Worm (Caenorhabditis elegans) whole organism, midembryonic: ENCODE measurements around the gene C42D8.9.
A peak's percentile ranks its signal among the peaks of the same experiment; 100 is the strongest.

ENCODE experiments used
- T22C8.4 ChIP-seq: fragments of 200-800 bp; sonication (Bioruptor generic); IDR thresholded peaks from 2 replicates; pipeline ENCODE4 v1.3.6; 2022; ENCODE audit warnings: missing genetic modification characterization, missing compliant biosample characterization
- cog-1 ChIP-seq: sonication (generic microtip); optimal IDR thresholded peaks from 2 replicates; lab custom pipeline; 2016; ENCODE audit warnings: missing genetic modification characterization, missing compliant biosample characterization
- flt-1 ChIP-seq: fragments of 200-800 bp; sonication (Bioruptor generic); IDR thresholded peaks from 2 replicates; pipeline ENCODE4 v1.3.6; 2022; ENCODE audit warnings: missing genetic modification characterization, missing compliant biosample characterization
- klf-2 ChIP-seq: fragments of 200-800 bp; sonication (Bioruptor generic); conservative IDR thresholded peaks from 2 replicates; pipeline ENCODE4 v1.3.6; 2022; ENCODE audit warnings: missing genetic modification reagents, missing genetic modification characterization, missing compliant biosample characterization
- med-1 ChIP-seq: sonication (generic microtip); optimal IDR thresholded peaks from 2 replicates; lab custom pipeline; 2017; ENCODE audit warnings: missing genetic modification characterization, mild to moderate bottlenecking, missing compliant biosample characterization, antibody characterized with exemption, missing genetic modification reagents; ENCODE audit not compliant: insufficient read depth
- ref-1 ChIP-seq: fragments of 200-800 bp; sonication (Bioruptor generic); conservative IDR thresholded peaks from 2 replicates; pipeline ENCODE4 v1.3.6; 2022; ENCODE audit warnings: missing genetic modification reagents, missing genetic modification characterization, missing compliant biosample characterization
- tab-1 ChIP-seq: fragments of 200-800 bp; sonication (Bioruptor generic); IDR thresholded peaks from 2 replicates; pipeline ENCODE4 v1.3.6; 2022; ENCODE audit warnings: missing genetic modification characterization, missing compliant biosample characterization
- ztf-23 ChIP-seq: fragments of 200-800 bp; sonication (Bioruptor generic); IDR thresholded peaks from 2 replicates; pipeline ENCODE4 v1.3.6; 2022; ENCODE audit warnings: missing genetic modification reagents, missing genetic modification characterization, missing compliant biosample characterization
- ztf-29 ChIP-seq: fragments of 200-800 bp; sonication (Bioruptor generic); IDR thresholded peaks from 2 replicates; pipeline ENCODE4 v1.3.6; 2022; ENCODE audit warnings: missing genetic modification reagents, missing genetic modification characterization, missing compliant biosample characterization

The C42D8.9 gene

DNA sequence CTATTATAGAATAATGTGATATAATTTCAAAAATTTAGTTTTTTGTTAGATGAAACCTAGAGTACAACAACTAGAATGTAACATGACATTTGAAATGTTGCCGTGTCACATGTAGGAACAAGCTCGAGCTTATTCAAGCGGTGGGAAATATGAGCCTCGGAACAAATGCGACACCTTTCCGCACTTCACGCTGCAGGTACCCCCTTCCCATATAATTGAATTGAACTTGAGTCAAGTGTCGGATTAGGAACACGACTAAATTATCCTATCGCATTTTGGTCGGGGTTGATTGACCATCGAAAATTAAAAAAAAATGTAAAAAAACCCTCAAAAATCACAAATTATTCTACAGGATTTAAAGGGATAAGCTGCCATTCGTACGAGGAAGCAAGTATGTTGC is 13.4 kb upstream of the C42D8.9 start:
- TF ChIP-seq klf-2: no peak
- TF ChIP-seq T22C8.4 (GFP tag; lab: Robert Waterston, UW): no peak

DNA sequence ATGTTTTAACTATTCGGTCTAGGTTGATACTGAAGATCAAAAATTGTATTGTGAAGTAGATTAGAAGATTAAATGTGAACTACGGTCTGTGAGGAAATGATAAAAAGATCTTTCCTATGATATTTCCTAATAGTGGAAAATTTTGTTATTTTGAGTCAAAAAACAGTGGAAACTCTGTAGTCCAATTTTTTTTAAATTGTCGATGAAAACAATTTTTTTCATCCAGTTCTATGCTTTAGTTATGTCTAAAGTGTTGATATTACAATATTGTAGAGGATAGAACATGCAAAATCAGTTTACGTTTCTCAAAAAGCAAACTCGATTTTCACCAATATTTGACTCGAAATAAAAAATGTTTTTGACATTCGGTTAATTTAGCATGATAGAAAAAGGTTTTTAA is 12.8 kb upstream of the C42D8.9 start:
- no peak for TF ChIP-seq ref-1 (GFP tag; lab: Robert Waterston, UW)
- no peak for TF ChIP-seq cog-1 (tag; lab: Kevin White, UChicago)
- no peak for TF ChIP-seq ztf-23
- TF ChIP-seq klf-2: no peak
- TF ChIP-seq med-1 (GFP tag; lab: Kevin White, UChicago): no peak
- TF ChIP-seq T22C8.4 (GFP tag; lab: Robert Waterston, UW): no peak
- no peak for TF ChIP-seq tab-1 (GFP tag; lab: Robert Waterston, UW)
- TF ChIP-seq flt-1 (GFP tag; lab: Robert Waterston, UW): no peak
- no peak for TF ChIP-seq ztf-29 (GFP tag; lab: Robert Waterston, UW)

- TF ChIP-seq T22C8.4 (GFP tag; lab: Robert Waterston, UW) (no peak), ref-1 (GFP tag; lab: Robert Waterston, UW) (no peak), ztf-29 (GFP tag; lab: Robert Waterston, UW) (no peak), cog-1 (tag; lab: Kevin White, UChicago) (no peak), flt-1 (GFP tag; lab: Robert Waterston, UW) (0 out of 2 replicates have a peak, but pooled peaks have one; percentile 16)
Observed at ce11 chrX:5119246-5119645, 12.4 kb upstream of the C42D8.9 start.

DNA sequence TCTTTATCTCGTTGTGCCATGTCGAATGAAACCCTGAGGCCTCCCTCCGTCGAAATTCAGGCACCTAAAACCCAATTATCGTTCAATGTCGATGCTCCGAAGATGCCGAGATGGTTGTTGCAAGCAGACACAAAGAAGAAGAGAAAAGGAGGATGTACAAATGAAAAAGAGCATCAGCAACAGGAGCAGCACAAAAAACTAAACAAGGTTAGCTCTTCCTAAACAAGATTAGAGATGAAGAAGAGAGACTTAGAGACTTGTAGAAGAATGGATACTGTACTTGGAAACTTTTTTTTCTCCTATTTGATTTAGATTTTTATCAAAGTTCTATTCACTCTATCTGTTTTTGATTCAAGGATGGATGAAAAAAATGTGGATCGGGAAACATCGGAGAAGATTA is 10.7 kb upstream of the C42D8.9 start:
- TF ChIP-seq ztf-29 (GFP tag; lab: Robert Waterston, UW): no peak
- TF ChIP-seq med-1 (GFP tag; lab: Kevin White, UChicago): no peak
- no peak for TF ChIP-seq klf-2
- TF ChIP-seq ztf-23: no peak
- no peak for TF ChIP-seq cog-1 (tag; lab: Kevin White, UChicago)
- no peak for TF ChIP-seq flt-1 (GFP tag; lab: Robert Waterston, UW)
- no peak for TF ChIP-seq T22C8.4 (GFP tag; lab: Robert Waterston, UW)

DNA sequence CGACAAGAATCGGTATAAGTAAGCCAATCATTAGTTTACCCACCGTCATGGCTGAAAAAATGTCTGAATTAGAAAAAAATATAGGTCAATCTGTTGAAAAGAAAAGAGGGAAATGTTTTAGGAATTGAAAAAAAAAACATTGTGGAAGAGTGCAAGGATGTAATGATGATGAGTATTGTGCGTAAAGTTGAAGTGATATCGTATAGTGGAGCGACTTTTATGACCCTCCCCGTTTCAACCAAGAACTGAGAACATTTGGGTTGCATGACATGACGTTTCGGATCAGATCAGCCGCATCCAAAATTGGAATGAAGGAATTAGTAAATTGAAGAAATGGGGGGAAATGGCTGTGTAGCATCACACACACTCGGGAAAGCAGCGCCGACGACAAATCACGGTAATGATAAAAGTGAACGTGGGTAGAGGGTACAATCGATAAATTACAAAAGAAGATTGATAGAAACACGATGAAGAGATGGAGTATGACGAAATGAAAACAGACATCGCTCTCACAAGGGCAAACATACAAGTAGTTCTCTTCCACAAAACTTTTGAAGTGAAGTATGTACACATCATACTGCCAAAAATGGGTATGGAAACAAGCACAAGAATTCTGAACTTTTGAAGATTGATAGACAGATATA is 10.1 kb upstream of the C42D8.9 start, which contains the start of gene apl-1:
TSS of gene apl-1 (minus strand) at position 51 of the 644 bp plus-strand sequence.
- no peak for TF ChIP-seq ztf-23
- no peak for TF ChIP-seq med-1 (GFP tag; lab: Kevin White, UChicago)
- TF ChIP-seq klf-2: no peak
- no peak for TF ChIP-seq flt-1 (GFP tag; lab: Robert Waterston, UW)
- no peak for TF ChIP-seq tab-1 (GFP tag; lab: Robert Waterston, UW)
- TF ChIP-seq ztf-29 (GFP tag; lab: Robert Waterston, UW): no peak
- no peak for TF ChIP-seq cog-1 (tag; lab: Kevin White, UChicago)
- no peak for TF ChIP-seq ref-1 (GFP tag; lab: Robert Waterston, UW)
- no peak for TF ChIP-seq T22C8.4 (GFP tag; lab: Robert Waterston, UW)

- TF ChIP-seq ztf-23: no peak
- no peak for TF ChIP-seq flt-1 (GFP tag; lab: Robert Waterston, UW)
- no peak for TF ChIP-seq ref-1 (GFP tag; lab: Robert Waterston, UW)
- no peak for TF ChIP-seq T22C8.4 (GFP tag; lab: Robert Waterston, UW)
- no peak for TF ChIP-seq tab-1 (GFP tag; lab: Robert Waterston, UW)
- no peak for TF ChIP-seq klf-2
- no peak for TF ChIP-seq ztf-29 (GFP tag; lab: Robert Waterston, UW)
- no peak for TF ChIP-seq cog-1 (tag; lab: Kevin White, UChicago)
- no peak for TF ChIP-seq med-1 (GFP tag; lab: Kevin White, UChicago)
Observed at ce11 chrX:5116180-5116579, 9.3 kb upstream of the C42D8.9 start.

DNA sequence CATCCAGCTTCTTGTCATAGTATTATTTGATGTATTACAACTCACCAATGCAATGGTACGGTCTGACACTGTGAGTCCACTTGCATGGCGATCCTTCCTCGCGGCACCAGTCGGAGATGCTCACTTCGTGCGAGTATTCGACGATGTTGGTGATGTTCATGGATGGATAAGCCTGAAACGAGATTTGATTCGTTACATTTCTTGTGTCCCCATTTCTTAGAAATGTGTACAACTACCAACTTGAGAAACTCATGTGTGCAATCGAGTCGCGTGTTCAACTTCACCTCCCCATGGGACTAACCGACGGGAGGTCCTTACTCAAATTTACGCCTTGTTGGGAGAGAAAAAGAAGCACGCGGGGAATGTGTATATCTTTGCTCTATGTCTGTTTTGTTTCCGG is 8.7 kb upstream of the C42D8.9 start:
- TF ChIP-seq ref-1 (GFP tag; lab: Robert Waterston, UW) (no peak), flt-1 (GFP tag; lab: Robert Waterston, UW) (no peak), T22C8.4 (GFP tag; lab: Robert Waterston, UW) (no peak), klf-2 (no peak), tab-1 (GFP tag; lab: Robert Waterston, UW) (no peak), ztf-23 (no peak), cog-1 (tag; lab: Kevin White, UChicago) (no peak), ztf-29 (GFP tag; lab: Robert Waterston, UW) (no peak), med-1 (GFP tag; lab: Kevin White, UChicago) (no peak)

DNA sequence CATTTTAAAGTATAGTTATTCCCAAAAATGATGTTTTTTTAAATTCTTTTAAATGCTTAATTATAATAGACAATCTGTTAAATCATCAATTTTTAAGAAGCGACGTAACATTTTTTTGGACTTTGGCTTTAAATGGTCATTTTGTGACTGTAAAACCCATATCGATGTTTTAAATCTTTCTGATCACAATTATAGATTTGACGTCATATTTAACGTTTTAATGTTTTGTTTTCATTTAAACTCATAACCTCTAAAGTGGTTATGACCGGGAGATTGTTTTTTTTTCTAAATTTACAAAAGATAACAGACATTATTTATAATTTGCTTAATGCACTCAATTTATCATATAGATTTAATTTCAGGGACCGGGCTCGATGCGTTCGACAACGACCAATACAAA is 5.1 kb upstream of the C42D8.9 start:
- TF ChIP-seq tab-1 (GFP tag; lab: Robert Waterston, UW) (no peak), med-1 (GFP tag; lab: Kevin White, UChicago) (no peak), flt-1 (GFP tag; lab: Robert Waterston, UW) (no peak), ztf-23 (no peak), klf-2 (no peak), ref-1 (GFP tag; lab: Robert Waterston, UW) (no peak), ztf-29 (GFP tag; lab: Robert Waterston, UW) (no peak), T22C8.4 (GFP tag; lab: Robert Waterston, UW) (no peak), cog-1 (tag; lab: Kevin White, UChicago) (no peak)

DNA sequence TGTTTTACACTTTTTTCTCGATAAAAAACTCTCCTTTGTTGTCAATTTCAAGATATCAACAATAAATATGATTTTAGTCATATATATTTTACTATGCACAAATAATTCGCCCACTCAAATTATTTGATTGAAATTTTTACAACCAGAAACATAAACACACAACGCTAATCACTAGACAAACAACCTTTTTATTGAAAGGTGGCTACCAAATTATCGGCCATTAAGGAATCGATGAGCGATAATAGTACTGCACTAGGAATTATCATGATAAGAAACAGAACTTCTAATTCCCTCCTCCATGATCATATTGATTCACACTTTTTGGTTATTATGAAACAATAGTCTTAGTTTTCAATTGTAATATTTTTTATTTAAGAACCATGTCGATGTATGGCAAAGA is 2.3 kb upstream of the C42D8.9 start, which contains the start of gene C42D8.1:
TSS of gene C42D8.1 (plus strand) at position 377 of the 400 bp plus-strand sequence.
- TF ChIP-seq tab-1 (GFP tag; lab: Robert Waterston, UW) (no peak), med-1 (GFP tag; lab: Kevin White, UChicago) (no peak), flt-1 (GFP tag; lab: Robert Waterston, UW) (no peak)

DNA sequence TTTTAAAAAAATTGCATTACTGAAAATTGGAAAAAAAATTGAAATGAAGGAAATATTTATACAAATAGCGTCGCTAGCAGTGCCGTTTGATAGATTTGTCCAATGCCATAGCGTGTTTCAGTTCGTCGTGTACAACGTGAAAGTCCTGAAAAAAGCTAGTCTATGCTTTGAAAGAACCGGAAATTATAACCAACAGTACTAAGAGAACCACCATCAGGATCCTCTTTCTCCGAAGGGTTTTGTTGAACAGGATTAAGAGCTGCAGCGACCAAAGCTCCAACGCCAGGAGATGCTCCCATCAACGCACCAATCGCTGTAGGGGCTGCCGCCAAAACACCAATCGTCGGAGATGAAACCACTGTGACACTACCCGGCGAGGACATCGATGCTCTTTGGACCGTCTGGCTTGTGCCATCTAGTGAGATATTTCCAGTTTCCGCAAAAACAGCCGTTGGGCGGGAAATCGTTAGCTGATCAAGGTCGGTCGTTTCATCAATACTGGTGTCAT is 601 bp downstream of the C42D8.9 start:
- no peak for TF ChIP-seq tab-1 (GFP tag; lab: Robert Waterston, UW)
- no peak for TF ChIP-seq cog-1 (tag; lab: Kevin White, UChicago)
- no peak for TF ChIP-seq ztf-29 (GFP tag; lab: Robert Waterston, UW)
- TF ChIP-seq klf-2: no peak
- no peak for TF ChIP-seq ref-1 (GFP tag; lab: Robert Waterston, UW)
- no peak for TF ChIP-seq flt-1 (GFP tag; lab: Robert Waterston, UW)
- TF ChIP-seq T22C8.4 (GFP tag; lab: Robert Waterston, UW): no peak
- no peak for TF ChIP-seq med-1 (GFP tag; lab: Kevin White, UChicago)
- TF ChIP-seq ztf-23: no peak
